Fruit fly (Drosophila melanogaster): ENCODE data around the gene CG9316.

dm6 chr2L:20735121-20735855 lies 8.9 kb upstream of the CG9316 start:
- TF ChIP-seq usp (GFP tag; optimal IDR thresholded peaks at IDR 0.05) = no peak
- no peak for TF ChIP-seq psq (optimal IDR thresholded peaks at IDR 0.05)

Data from whole organism.